Worm (Caenorhabditis elegans): Measurements from ENCODE around the gene srh-10.
A peak's percentile ranks its signal among the peaks of the same experiment; 100 is the strongest.

The srh-10 gene

DNA sequence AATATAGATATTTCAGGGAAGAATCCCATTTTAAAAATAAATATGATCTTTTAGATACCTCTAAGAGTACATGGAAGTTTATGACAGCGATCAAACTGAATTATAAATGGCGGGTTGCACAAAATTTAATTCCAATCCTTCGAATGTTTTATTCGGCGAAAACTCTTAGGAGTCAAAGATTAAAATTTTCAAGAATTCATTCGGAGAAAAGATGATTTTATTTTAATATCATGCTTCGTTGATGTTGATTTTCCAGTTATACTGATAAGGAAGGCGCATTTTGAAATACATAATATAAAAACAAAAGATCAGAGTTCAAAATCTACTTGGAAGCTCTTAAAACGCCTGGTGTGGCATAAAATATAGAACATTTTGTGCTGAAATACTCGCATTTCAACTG lies at the start of gene srh-10:
srh-10 (minus strand) TSS at position 29 of the 400 bp plus-strand sequence.
- TF ChIP-seq flh-1 (GFP tag; optimal IDR thresholded peaks at IDR 0.05) (no peak), nhr-2 (tag; optimal IDR thresholded peaks at IDR 0.05) (no peak), M03D4.4 (tag; optimal IDR thresholded peaks at IDR 0.05) (no peak), lin-32 (GFP tag; optimal IDR thresholded peaks at IDR 0.05) (no peak), ceh-43 (GFP tag; optimal IDR thresholded peaks at IDR 0.05) (no peak), ces-1 (GFP tag; optimal IDR thresholded peaks at IDR 0.05) (no peak), zip-8 (tag; optimal IDR thresholded peaks at IDR 0.05) (no peak), nhr-12 (tag; optimal IDR thresholded peaks at IDR 0.05) (no peak), lin-13 (tag; optimal IDR thresholded peaks at IDR 0.05) (no peak)

DNA sequence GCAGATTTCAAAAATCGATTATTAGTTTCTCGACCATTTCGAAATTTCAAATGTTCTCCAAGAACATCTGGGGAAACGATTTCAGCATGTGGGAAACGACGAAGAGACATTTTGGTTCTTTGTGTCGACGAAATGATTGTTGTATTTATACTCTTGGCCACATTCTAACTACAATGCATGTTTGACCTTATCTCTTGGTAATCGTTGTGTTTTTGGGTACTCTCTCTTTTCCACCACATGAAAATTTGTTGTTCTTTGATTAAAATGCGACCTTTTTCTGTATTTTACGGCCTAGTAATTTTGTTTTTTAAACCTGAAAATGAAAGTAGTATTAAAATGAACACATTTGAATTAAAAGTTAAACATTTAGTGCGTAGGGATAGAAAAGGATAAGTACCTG lies 45.9 kb upstream of the srh-10 start, which contains the start of gene F17A9.5:
F17A9.5 (minus strand) TSS at position 175 of the 400 bp plus-strand sequence.
- TF ChIP-seq unc-120 (tag; optimal IDR thresholded peaks at IDR 0.05; ENCODE audit: poor library complexity, severe bottlenecking) = no peak
- TF ChIP-seq nhr-12 (tag; optimal IDR thresholded peaks at IDR 0.05) = no peak
- TF ChIP-seq flh-1 (GFP tag; optimal IDR thresholded peaks at IDR 0.05) = no peak
- no peak for TF ChIP-seq unc-39 (tag; optimal IDR thresholded peaks at IDR 0.05)
- no peak for TF ChIP-seq unc-62 (GFP tag; optimal IDR thresholded peaks at IDR 0.05)
- TF ChIP-seq lin-32 (GFP tag; optimal IDR thresholded peaks at IDR 0.05) = no peak
- no peak for TF ChIP-seq mls-2 (tag; optimal IDR thresholded peaks at IDR 0.05)
- TF ChIP-seq M03D4.4 (tag; optimal IDR thresholded peaks at IDR 0.05) = no peak
- TF ChIP-seq sptf-1 (tag; optimal IDR thresholded peaks at IDR 0.05) = no peak
- TF ChIP-seq elt-3 (tag; optimal IDR thresholded peaks at IDR 0.05) = no peak

DNA sequence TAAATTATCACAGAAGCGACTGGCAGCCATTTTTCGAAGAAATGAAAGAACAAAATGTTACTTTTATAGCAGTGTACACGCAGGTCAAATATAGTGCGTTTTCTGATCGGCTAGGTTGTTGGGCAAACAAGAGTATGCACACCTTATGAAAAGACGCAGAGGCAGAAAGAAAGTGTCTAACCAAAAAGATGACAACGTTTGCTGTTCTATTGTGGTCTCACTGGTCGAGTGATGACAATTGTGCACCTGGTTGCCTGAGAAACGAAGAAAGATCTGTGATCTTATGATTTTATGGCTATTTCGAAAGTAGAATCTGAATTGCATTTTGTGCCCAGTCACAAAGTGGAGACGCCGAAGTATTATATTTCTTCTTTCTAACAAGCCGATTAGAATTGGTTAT lies 43.6 kb upstream of the srh-10 start, which contains the start of gene F17A9.4:
F17A9.4 (minus strand) TSS at position 97 of the 400 bp plus-strand sequence.
- TF ChIP-seq pha-4 (tag; optimal IDR thresholded peaks at IDR 0.05) (peak; percentile 9), ceh-39 (tag; optimal IDR thresholded peaks at IDR 0.05) (no peak), zip-8 (tag; optimal IDR thresholded peaks at IDR 0.05) (no peak), unc-39 (tag; optimal IDR thresholded peaks at IDR 0.05) (no peak), drap-1 (GFP tag; optimal IDR thresholded peaks at IDR 0.05) (no peak), ceh-83 (GFP tag; optimal IDR thresholded peaks at IDR 0.05) (no peak), blmp-1 (tag; optimal IDR thresholded peaks at IDR 0.05) (no peak)

DNA sequence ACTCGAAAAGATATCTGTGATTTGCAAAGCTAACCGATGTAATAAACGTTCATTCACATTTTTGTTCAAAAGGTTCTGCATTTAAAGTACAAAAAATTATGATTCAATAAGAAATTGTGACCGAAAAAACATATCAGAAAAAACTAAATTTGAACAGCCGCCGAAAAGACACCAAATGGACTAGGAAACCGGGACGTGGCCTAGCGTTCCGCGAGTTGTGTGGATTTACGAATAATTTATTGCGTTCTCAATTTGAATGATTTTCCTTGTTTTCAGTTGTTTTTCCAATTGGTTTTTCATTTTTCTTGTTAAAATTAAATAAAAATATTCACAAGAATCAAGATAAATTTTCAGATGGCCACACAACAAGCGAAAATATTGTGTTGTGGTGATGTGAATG lies 40.5 kb upstream of the srh-10 start, which contains the start of gene cwf-19L1:
cwf-19L1 (plus strand) TSS at position 355 of the 400 bp plus-strand sequence.
- TF ChIP-seq lin-32 (GFP tag; optimal IDR thresholded peaks at IDR 0.05) (no peak), ztf-11 (tag; optimal IDR thresholded peaks at IDR 0.05) (no peak), drap-1 (GFP tag; optimal IDR thresholded peaks at IDR 0.05) (no peak), sptf-1 (tag; optimal IDR thresholded peaks at IDR 0.05) (peak; percentile 30), lsy-2 (tag; optimal IDR thresholded peaks at IDR 0.05) (peak; percentile 37), ceh-83 (GFP tag; optimal IDR thresholded peaks at IDR 0.05) (no peak), nhr-28 (tag; optimal IDR thresholded peaks at IDR 0.05) (no peak), mls-2 (tag; optimal IDR thresholded peaks at IDR 0.05) (no peak), elt-1 (tag; optimal IDR thresholded peaks at IDR 0.05; ENCODE audit: borderline replicate concordance, insufficient read depth) (no peak), ces-1 (GFP tag; optimal IDR thresholded peaks at IDR 0.05) (peak; percentile 29)

DNA sequence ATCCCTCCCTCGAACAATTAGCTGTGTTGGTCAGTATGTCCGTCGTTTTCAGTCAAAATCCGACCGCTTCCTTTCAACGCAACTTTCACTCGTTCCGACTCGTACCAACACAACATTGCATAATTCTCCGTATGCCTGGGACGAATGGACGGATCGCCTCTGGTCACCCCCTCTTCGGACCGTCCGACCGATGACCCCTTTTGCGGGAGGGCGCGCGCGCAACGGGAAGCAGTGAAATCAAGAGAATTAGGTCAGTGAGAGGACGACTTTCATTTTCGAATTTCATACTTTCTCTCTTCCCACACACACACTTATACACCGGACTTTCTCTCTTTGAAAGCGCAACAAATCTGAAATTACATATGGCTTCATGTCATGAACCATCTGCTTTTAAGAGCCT lies 38.4 kb upstream of the srh-10 start, which contains the start of gene atf-8:
atf-8 (plus strand) TSS at position 234 of the 400 bp plus-strand sequence.
- TF ChIP-seq unc-39 (tag; optimal IDR thresholded peaks at IDR 0.05) = no peak
- TF ChIP-seq nhr-2 (tag; optimal IDR thresholded peaks at IDR 0.05) = no peak
- TF ChIP-seq blmp-1 (tag; optimal IDR thresholded peaks at IDR 0.05) = peak; percentile 99
- TF ChIP-seq ceh-43 (GFP tag; optimal IDR thresholded peaks at IDR 0.05) = no peak
- no peak for TF ChIP-seq elt-3 (tag; optimal IDR thresholded peaks at IDR 0.05)
- peak; percentile 77 for TF ChIP-seq ham-2 (GFP tag; optimal IDR thresholded peaks at IDR 0.05)
- TF ChIP-seq mab-5 (tag; optimal IDR thresholded peaks at IDR 0.05) = no peak
- TF ChIP-seq mls-2 (tag; optimal IDR thresholded peaks at IDR 0.05) = no peak
- no peak for TF ChIP-seq ceh-83 (GFP tag; optimal IDR thresholded peaks at IDR 0.05)

DNA sequence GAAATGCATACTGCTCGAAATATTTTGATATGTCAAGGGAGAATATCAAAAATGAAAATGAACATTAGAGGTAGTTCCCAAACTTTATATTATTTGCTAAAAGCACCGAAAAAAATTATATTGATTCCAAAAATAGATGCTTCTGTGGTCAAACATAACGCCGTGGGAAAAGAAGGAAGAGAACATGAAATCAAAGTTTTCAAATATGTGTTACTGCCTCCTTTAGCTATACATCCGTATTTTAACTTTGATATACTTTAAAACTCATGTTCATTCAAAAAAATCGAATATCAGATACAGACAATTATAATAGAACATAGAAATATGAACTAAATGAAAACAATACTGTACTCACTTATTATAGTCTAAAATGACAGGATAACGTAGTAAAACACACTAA lies 36.5 kb upstream of the srh-10 start, which contains the start of gene Y38A10A.11:
Y38A10A.11 (minus strand) TSS at position 101 of the 400 bp plus-strand sequence.
- TF ChIP-seq ceh-39 (tag; optimal IDR thresholded peaks at IDR 0.05) (no peak), sptf-1 (tag; optimal IDR thresholded peaks at IDR 0.05) (no peak), flh-1 (GFP tag; optimal IDR thresholded peaks at IDR 0.05) (no peak), ztf-11 (tag; optimal IDR thresholded peaks at IDR 0.05) (no peak), ces-1 (GFP tag; optimal IDR thresholded peaks at IDR 0.05) (no peak), nhr-76 (tag; optimal IDR thresholded peaks at IDR 0.05) (no peak), M03D4.4 (tag; optimal IDR thresholded peaks at IDR 0.05) (no peak), hlh-1 (tag; optimal IDR thresholded peaks at IDR 0.05) (no peak), tbx-8 (GFP tag; optimal IDR thresholded peaks at IDR 0.05) (no peak), nhr-2 (tag; optimal IDR thresholded peaks at IDR 0.05) (no peak), unc-62 (GFP tag; optimal IDR thresholded peaks at IDR 0.05) (no peak), unc-39 (tag; optimal IDR thresholded peaks at IDR 0.05) (no peak), cnd-1 (tag; optimal IDR thresholded peaks at IDR 0.05) (no peak), bed-3 (GFP tag; optimal IDR thresholded peaks at IDR 0.05) (no peak)

Measured in whole organism, mixed stage, embryonic.